Worm (Caenorhabditis elegans): ENCODE results near the gene Y45G5AM.3.

The Y45G5AM.3 gene

ce11 chrV:4134728-4135127 lies 29.6 kb upstream of the Y45G5AM.3 start, which contains the start of gene lgc-1:
lgc-1 (plus strand) TSS chrV:4135028.
- no peak for TF ChIP-seq crh-2 (tag; optimal IDR thresholded peaks at IDR 0.05)
- TF ChIP-seq nhr-25 (tag; optimal IDR thresholded peaks at IDR 0.05): no peak
- TF ChIP-seq snpc-4 (tag; optimal IDR thresholded peaks at IDR 0.05): no peak
- TF ChIP-seq mab-5 (tag; optimal IDR thresholded peaks at IDR 0.05): no peak
- no peak for TF ChIP-seq nhr-6 (tag; optimal IDR thresholded peaks at IDR 0.05)
- no peak for TF ChIP-seq nhr-10 (tag; optimal IDR thresholded peaks at IDR 0.05)
- no peak for TF ChIP-seq unc-55 (GFP tag; optimal IDR thresholded peaks at IDR 0.05)

ce11 chrV:4138688-4139087 lies 25.7 kb upstream of the Y45G5AM.3 start, which contains the start of gene lgc-29:
lgc-29 (plus strand) TSS chrV:4138988.
- TF ChIP-seq ztf-1 (GFP tag; conservative IDR thresholded peaks at IDR 0.05): no peak
- TF ChIP-seq Y55F3AM.14 (GFP tag; optimal IDR thresholded peaks at IDR 0.05): no peak
- no peak for TF ChIP-seq crh-2 (tag; optimal IDR thresholded peaks at IDR 0.05)
- TF ChIP-seq F13H6.1 (tag; optimal IDR thresholded peaks at IDR 0.05): no peak
- no peak for TF ChIP-seq unc-55 (GFP tag; optimal IDR thresholded peaks at IDR 0.05)
- no peak for TF ChIP-seq mdl-1 (tag; optimal IDR thresholded peaks at IDR 0.05)
- TF ChIP-seq egl-27 (tag; optimal IDR thresholded peaks at IDR 0.05): no peak
- TF ChIP-seq nhr-129 (tag; optimal IDR thresholded peaks at IDR 0.05): no peak
- TF ChIP-seq lin-11 (tag; optimal IDR thresholded peaks at IDR 0.05): no peak
- no peak for TF ChIP-seq nhr-10 (tag; optimal IDR thresholded peaks at IDR 0.05)
- TF ChIP-seq C34F6.9 (tag; optimal IDR thresholded peaks at IDR 0.05): no peak
- no peak for TF ChIP-seq nhr-77 (tag; optimal IDR thresholded peaks at IDR 0.05)
- no peak for TF ChIP-seq sma-9 (GFP tag; optimal IDR thresholded peaks at IDR 0.05)
- TF ChIP-seq sma-9 (tag; optimal IDR thresholded peaks at IDR 0.05): no peak
- no peak for TF ChIP-seq lin-39 (tag; optimal IDR thresholded peaks at IDR 0.05)
- TF ChIP-seq skn-1 (tag; optimal IDR thresholded peaks at IDR 0.05): no peak
- TF ChIP-seq gmeb-1 (tag; optimal IDR thresholded peaks at IDR 0.05): no peak
- TF ChIP-seq mbf-1 (tag; optimal IDR thresholded peaks at IDR 0.05): no peak
- no peak for TF ChIP-seq blmp-1 (tag; optimal IDR thresholded peaks at IDR 0.05; ENCODE audit: insufficient read depth)

- TF ChIP-seq blmp-1 (tag; optimal IDR thresholded peaks at IDR 0.05; ENCODE audit: insufficient read depth) (peak; percentile 27), C34F6.9 (tag; optimal IDR thresholded peaks at IDR 0.05) (peak; percentile 95), lin-11 (tag; optimal IDR thresholded peaks at IDR 0.05) (peak; percentile 38), ZK546.5 (tag; optimal IDR thresholded peaks at IDR 0.05) (no peak), lin-13 (GFP tag; optimal IDR thresholded peaks at IDR 0.05) (peak; percentile 78), nhr-23 (tag; optimal IDR thresholded peaks at IDR 0.05) (no peak), fos-1 (tag; optimal IDR thresholded peaks at IDR 0.05) (peak; percentile 40), snpc-4 (tag; optimal IDR thresholded peaks at IDR 0.05) (peak; percentile 4), unc-62 (GFP tag; optimal IDR thresholded peaks at IDR 0.05) (no peak), mbf-1 (tag; optimal IDR thresholded peaks at IDR 0.05) (no peak), alr-1 (tag; optimal IDR thresholded peaks at IDR 0.05) (no peak), ztf-4 (tag; optimal IDR thresholded peaks at IDR 0.05) (peak; percentile 63), sma-3 (GFP tag; optimal IDR thresholded peaks at IDR 0.05) (peak; percentile 78), sma-9 (GFP tag; optimal IDR thresholded peaks at IDR 0.05) (peak; percentile 89), sma-9 (tag; optimal IDR thresholded peaks at IDR 0.05) (no peak), ceh-16 (tag; optimal IDR thresholded peaks at IDR 0.05) (no peak), skn-1 (tag; optimal IDR thresholded peaks at IDR 0.05) (no peak), ztf-11 (tag; optimal IDR thresholded peaks at IDR 0.05) (no peak), zag-1 (tag; optimal IDR thresholded peaks at IDR 0.05) (peak; percentile 40), elt-1 (tag; optimal IDR thresholded peaks at IDR 0.05) (no peak), nhr-237 (tag; optimal IDR thresholded peaks at IDR 0.05) (no peak), nhr-129 (tag; optimal IDR thresholded peaks at IDR 0.05) (peak; percentile 60), crh-2 (tag; optimal IDR thresholded peaks at IDR 0.05) (peak; percentile 87), F13H6.1 (tag; optimal IDR thresholded peaks at IDR 0.05) (peak; percentile 76), elt-3 (tag; optimal IDR thresholded peaks at IDR 0.05) (no peak), mdl-1 (tag; optimal IDR thresholded peaks at IDR 0.05) (peak in 1 of 2 experiments; percentile 33), peb-1 (tag; optimal IDR thresholded peaks at IDR 0.05) (no peak), nhr-10 (tag; optimal IDR thresholded peaks at IDR 0.05) (no peak), gmeb-1 (tag; optimal IDR thresholded peaks at IDR 0.05) (peak; percentile 78), egl-27 (tag; optimal IDR thresholded peaks at IDR 0.05) (peak; percentile 54), R02D3.7 (tag; optimal IDR thresholded peaks at IDR 0.05) (no peak), nhr-77 (tag; optimal IDR thresholded peaks at IDR 0.05) (no peak), aly-2 (tag; optimal IDR thresholded peaks at IDR 0.05) (no peak), sem-4 (tag; optimal IDR thresholded peaks at IDR 0.05) (peak; percentile 73), dmd-4 (tag; optimal IDR thresholded peaks at IDR 0.05) (no peak), lsy-2 (tag; optimal IDR thresholded peaks at IDR 0.05) (peak; percentile 53 to 90), ceh-82 (tag; optimal IDR thresholded peaks at IDR 0.05) (no peak), nhr-12 (tag; optimal IDR thresholded peaks at IDR 0.05) (no peak), nhr-6 (tag; optimal IDR thresholded peaks at IDR 0.05) (no peak), nhr-11 (tag; optimal IDR thresholded peaks at IDR 0.05) (no peak), nhr-21 (tag; optimal IDR thresholded peaks at IDR 0.05) (peak; percentile 72), ztf-1 (GFP tag; conservative IDR thresholded peaks at IDR 0.05) (no peak), Y55F3AM.14 (GFP tag; optimal IDR thresholded peaks at IDR 0.05) (peak; percentile 69), unc-55 (GFP tag; optimal IDR thresholded peaks at IDR 0.05) (peak; percentile 77), mab-5 (tag; optimal IDR thresholded peaks at IDR 0.05) (peak; percentile 82)
These were observed 21.3 kb upstream of the Y45G5AM.3 start for ce11 chrV:4143034-4143433.
